Worm (Caenorhabditis elegans) whole organism, midembryonic: ENCODE data around the gene T01G1.4.
A peak's percentile ranks its signal among the peaks of the same experiment; 100 is the strongest.

ENCODE experiments used
- T22C8.4 ChIP-seq: fragments of 200-800 bp; sonication (Bioruptor generic); IDR thresholded peaks from 2 replicates; pipeline ENCODE4 v1.3.6; 2022; ENCODE audit warnings: missing genetic modification characterization, missing compliant biosample characterization
- cog-1 ChIP-seq: sonication (generic microtip); optimal IDR thresholded peaks from 2 replicates; lab custom pipeline; 2016; ENCODE audit warnings: missing genetic modification characterization, missing compliant biosample characterization
- flt-1 ChIP-seq: fragments of 200-800 bp; sonication (Bioruptor generic); IDR thresholded peaks from 2 replicates; pipeline ENCODE4 v1.3.6; 2022; ENCODE audit warnings: missing genetic modification characterization, missing compliant biosample characterization
- klf-2 ChIP-seq: fragments of 200-800 bp; sonication (Bioruptor generic); conservative IDR thresholded peaks from 2 replicates; pipeline ENCODE4 v1.3.6; 2022; ENCODE audit warnings: missing genetic modification reagents, missing genetic modification characterization, missing compliant biosample characterization
- med-1 ChIP-seq: sonication (generic microtip); optimal IDR thresholded peaks from 2 replicates; lab custom pipeline; 2017; ENCODE audit warnings: missing genetic modification characterization, mild to moderate bottlenecking, missing compliant biosample characterization, antibody characterized with exemption, missing genetic modification reagents; ENCODE audit not compliant: insufficient read depth
- ref-1 ChIP-seq: fragments of 200-800 bp; sonication (Bioruptor generic); conservative IDR thresholded peaks from 2 replicates; pipeline ENCODE4 v1.3.6; 2022; ENCODE audit warnings: missing genetic modification reagents, missing genetic modification characterization, missing compliant biosample characterization
- tab-1 ChIP-seq: fragments of 200-800 bp; sonication (Bioruptor generic); IDR thresholded peaks from 2 replicates; pipeline ENCODE4 v1.3.6; 2022; ENCODE audit warnings: missing genetic modification characterization, missing compliant biosample characterization
- ztf-23 ChIP-seq: fragments of 200-800 bp; sonication (Bioruptor generic); IDR thresholded peaks from 2 replicates; pipeline ENCODE4 v1.3.6; 2022; ENCODE audit warnings: missing genetic modification reagents, missing genetic modification characterization, missing compliant biosample characterization
- ztf-29 ChIP-seq: fragments of 200-800 bp; sonication (Bioruptor generic); IDR thresholded peaks from 2 replicates; pipeline ENCODE4 v1.3.6; 2022; ENCODE audit warnings: missing genetic modification reagents, missing genetic modification characterization, missing compliant biosample characterization

The T01G1.4 gene

ce11 chrIV:11332751-11333150 is 28.6 kb downstream of the T01G1.4 start, which contains the start of gene sart-3:
TSS of gene sart-3 (minus strand) at chrIV:11332969.
- TF ChIP-seq klf-2 (GFP tag; lab: Robert Waterston, UW) (no peak), ztf-29 (GFP tag; lab: Robert Waterston, UW) (no peak), ztf-23 (GFP tag; lab: Robert Waterston, UW) (no peak), tab-1 (GFP tag; lab: Robert Waterston, UW) (no peak), ref-1 (no peak), flt-1 (GFP tag; lab: Robert Waterston, UW) (no peak), cog-1 (tag; lab: Kevin White, UChicago) (no peak), T22C8.4 (GFP tag; lab: Robert Waterston, UW) (no peak), med-1 (no peak)

ce11 chrIV:11329269-11329668 is 32.0 kb downstream of the T01G1.4 start, which contains the start of gene leo-1:
TSS of gene leo-1 (minus strand) at chrIV:11329369.
- TF ChIP-seq ref-1, result no peak
- no peak for TF ChIP-seq klf-2 (GFP tag; lab: Robert Waterston, UW)
- TF ChIP-seq ztf-23 (GFP tag; lab: Robert Waterston, UW), result no peak
- no peak for TF ChIP-seq ztf-29 (GFP tag; lab: Robert Waterston, UW)
- TF ChIP-seq tab-1 (GFP tag; lab: Robert Waterston, UW), result no peak
- no peak for TF ChIP-seq cog-1 (tag; lab: Kevin White, UChicago)
- TF ChIP-seq T22C8.4 (GFP tag; lab: Robert Waterston, UW), result no peak
- TF ChIP-seq med-1, result no peak
- TF ChIP-seq flt-1 (GFP tag; lab: Robert Waterston, UW), result no peak

- no peak for TF ChIP-seq ztf-23 (GFP tag; lab: Robert Waterston, UW)
- no peak for TF ChIP-seq T22C8.4 (GFP tag; lab: Robert Waterston, UW)
- no peak for TF ChIP-seq klf-2 (GFP tag; lab: Robert Waterston, UW)
- TF ChIP-seq med-1, result no peak
- TF ChIP-seq cog-1 (tag; lab: Kevin White, UChicago), result no peak
These were observed 34.3 kb downstream of the T01G1.4 start, which contains the start of gene B0035.21 for ce11 chrIV:11326939-11327565. TSS of gene B0035.21 (plus strand) at chrIV:11327260.

ce11 chrIV:11324741-11325140 is 36.6 kb downstream of the T01G1.4 start, which contains the start of gene his-48:
TSS of gene his-48 (plus strand) at chrIV:11324745.
- peak; percentile 38; the same call in 1 of the 2 replicates for TF ChIP-seq flt-1 (GFP tag; lab: Robert Waterston, UW)

ce11 chrIV:11323666-11324065 is 37.6 kb downstream of the T01G1.4 start:
- no peak for TF ChIP-seq T22C8.4 (GFP tag; lab: Robert Waterston, UW)
- TF ChIP-seq cog-1 (tag; lab: Kevin White, UChicago), result no peak
- TF ChIP-seq flt-1 (GFP tag; lab: Robert Waterston, UW), result no peak
- no peak for TF ChIP-seq med-1
- no peak for TF ChIP-seq ref-1
- TF ChIP-seq tab-1 (GFP tag; lab: Robert Waterston, UW), result no peak
- TF ChIP-seq klf-2 (GFP tag; lab: Robert Waterston, UW), result no peak
- no peak for TF ChIP-seq ztf-23 (GFP tag; lab: Robert Waterston, UW)
- TF ChIP-seq ztf-29 (GFP tag; lab: Robert Waterston, UW), result no peak

- TF ChIP-seq ref-1 (no peak), flt-1 (GFP tag; lab: Robert Waterston, UW) (no peak), ztf-23 (GFP tag; lab: Robert Waterston, UW) (no peak), tab-1 (GFP tag; lab: Robert Waterston, UW) (no peak), ztf-29 (GFP tag; lab: Robert Waterston, UW) (no peak), med-1 (no peak), klf-2 (GFP tag; lab: Robert Waterston, UW) (no peak), cog-1 (tag; lab: Kevin White, UChicago) (no peak), T22C8.4 (GFP tag; lab: Robert Waterston, UW) (no peak)
These were observed 40.8 kb downstream of the T01G1.4 start, which contains the start of gene edg-1 for ce11 chrIV:11320500-11320899. TSS of gene edg-1 (plus strand) at chrIV:11320800.

- TF ChIP-seq med-1, result no peak
- no peak for TF ChIP-seq ref-1
- no peak for TF ChIP-seq ztf-29 (GFP tag; lab: Robert Waterston, UW)
- no peak for TF ChIP-seq T22C8.4 (GFP tag; lab: Robert Waterston, UW)
- TF ChIP-seq ztf-23 (GFP tag; lab: Robert Waterston, UW), result no peak
- no peak for TF ChIP-seq klf-2 (GFP tag; lab: Robert Waterston, UW)
- TF ChIP-seq flt-1 (GFP tag; lab: Robert Waterston, UW), result no peak
- TF ChIP-seq tab-1 (GFP tag; lab: Robert Waterston, UW), result no peak
- TF ChIP-seq cog-1 (tag; lab: Kevin White, UChicago), result no peak
These were observed 41.4 kb downstream of the T01G1.4 start, which contains the start of gene B0035.18 for ce11 chrIV:11319884-11320362. TSS of gene B0035.18 (plus strand) at chrIV:11320312.

ce11 chrIV:11317119-11317518 is 44.2 kb downstream of the T01G1.4 start, which contains the start of gene gspd-1:
TSS of gene gspd-1 (plus strand) at chrIV:11317419.
- TF ChIP-seq tab-1 (GFP tag; lab: Robert Waterston, UW) (no peak), cog-1 (tag; lab: Kevin White, UChicago) (no peak), T22C8.4 (GFP tag; lab: Robert Waterston, UW) (no peak), ztf-29 (GFP tag; lab: Robert Waterston, UW) (no peak), klf-2 (GFP tag; lab: Robert Waterston, UW) (no peak)

- TF ChIP-seq T22C8.4 (GFP tag; lab: Robert Waterston, UW) (no peak), ref-1 (no peak), klf-2 (GFP tag; lab: Robert Waterston, UW) (no peak), flt-1 (GFP tag; lab: Robert Waterston, UW) (no peak), ztf-29 (GFP tag; lab: Robert Waterston, UW) (no peak), med-1 (no peak), cog-1 (tag; lab: Kevin White, UChicago) (no peak), ztf-23 (GFP tag; lab: Robert Waterston, UW) (no peak), tab-1 (GFP tag; lab: Robert Waterston, UW) (no peak)
These were observed 44.7 kb downstream of the T01G1.4 start for ce11 chrIV:11316640-11317039.
